Worm (Caenorhabditis elegans) whole organism, L3 larva: ENCODE measurements around the gene Y17D7B.4.

Experiments
- ama-1 ChIP-seq: fragments of 150-350 bp; optimal IDR thresholded peaks from 2 replicates; lab custom pipeline; 2018
- ceh-16 ChIP-seq: sonication (generic microtip); optimal IDR thresholded peaks from 2 replicates; lab custom pipeline; 2017; ENCODE audit warnings: missing biosample characterization, missing genetic modification characterization
- elt-2 ChIP-seq: sonication (generic microtip); optimal IDR thresholded peaks from 2 replicates; lab custom pipeline; 2016; ENCODE audit warnings: missing genetic modification reagents, mild to moderate bottlenecking, missing genetic modification characterization, missing compliant biosample characterization
- jun-1 ChIP-seq: fragments of 150-350 bp; optimal IDR thresholded peaks from 2 replicates; lab custom pipeline; 2014; ENCODE audit warnings: missing biosample characterization, missing genetic modification reagents, missing genetic modification characterization
- ztf-4 ChIP-seq: fragments of 150-350 bp; optimal IDR thresholded peaks from 2 replicates; lab custom pipeline; 2014; ENCODE audit warnings: missing biosample characterization, missing genetic modification characterization

ce11 chrV:18742108-18742507 is 34.4 kb downstream of the Y17D7B.4 start, which contains the start of gene clec-250:
- TF ChIP-seq ama-1 (lab: Kevin White, UChicago) (no peak), ceh-16 (tag; lab: Kevin White, UChicago) (no peak), jun-1 (tag; lab: Kevin White, UChicago) (no peak), elt-2 (tag; lab: Kevin White, UChicago) (no peak), ztf-4 (tag; lab: Kevin White, UChicago) (no peak)
